Fruit fly (Drosophila melanogaster): Measurements from ENCODE around the gene CG10232.

DNA sequence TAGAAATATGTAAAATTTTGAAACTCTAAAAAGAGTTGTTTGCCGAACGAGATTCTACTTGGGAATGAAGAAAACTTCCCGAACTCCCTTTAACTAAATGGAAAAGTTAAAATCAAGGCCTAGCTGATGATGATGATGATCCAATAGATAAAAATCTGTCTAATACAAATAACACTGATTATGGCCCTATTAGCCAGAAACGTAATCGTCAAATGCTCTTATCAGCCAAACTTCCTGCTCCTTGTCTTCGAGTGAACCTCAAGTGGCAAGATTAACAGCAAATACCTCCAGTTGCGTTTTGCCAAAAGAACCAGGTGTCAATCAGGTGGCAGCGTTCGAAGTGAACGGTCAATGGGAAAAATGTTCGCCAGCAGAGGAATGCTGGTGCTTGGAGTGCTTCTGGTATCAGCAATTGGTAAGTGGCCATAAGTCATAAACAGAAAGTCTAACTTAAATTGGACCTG lies 21.1 kb downstream of the CG10232 start, which contains the start of the genes CG31468 and Gba1a:
- no peak for TF ChIP-seq psq (optimal IDR thresholded peaks at IDR 0.05)
- no peak for TF ChIP-seq EcR (GFP tag; optimal IDR thresholded peaks at IDR 0.05)
- TF ChIP-seq CG8478 (optimal IDR thresholded peaks at IDR 0.05): no peak
- TF ChIP-seq pan (optimal IDR thresholded peaks at IDR 0.05): no peak
- no peak for TF ChIP-seq usp (GFP tag; optimal IDR thresholded peaks at IDR 0.05)
- no peak for TF ChIP-seq Dll (optimal IDR thresholded peaks at IDR 0.05)

Data from whole organism.